Fruit fly (Drosophila melanogaster): ENCODE results near the gene Eig71Ej.

DNA sequence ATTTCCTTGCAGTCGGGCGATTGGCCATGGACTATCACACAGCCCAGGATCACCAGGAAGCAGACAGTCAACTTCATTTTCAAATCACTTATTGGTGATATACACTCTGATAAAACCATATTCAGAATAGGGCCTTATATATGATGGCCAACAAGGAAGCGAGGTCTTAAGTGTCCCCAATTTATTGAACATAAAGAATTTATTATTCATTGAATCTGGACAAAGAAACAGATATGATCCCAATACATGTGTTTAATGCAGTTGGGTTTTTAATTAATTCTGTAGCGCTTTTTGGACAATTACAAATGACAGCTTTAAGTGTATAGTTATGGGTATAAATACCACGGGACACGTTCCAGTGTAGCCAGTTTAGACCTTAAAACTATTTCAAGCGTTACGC lies 1.5 kb downstream of the Eig71Ej start, which contains the start of the genes Eig71Eh and Eig71Ei:
- TF ChIP-seq kay (GFP tag; ENCODE audit: borderline replicate concordance) (no peak), CG11617 (GFP tag; optimal IDR thresholded peaks at IDR 0.05) (no peak), Clk (GFP tag; optimal IDR thresholded peaks at IDR 0.05) (no peak), tj (GFP tag; optimal IDR thresholded peaks at IDR 0.05) (no peak), ovo (GFP tag; optimal IDR thresholded peaks at IDR 0.05) (no peak), CG33017 (tag; optimal IDR thresholded peaks at IDR 0.05) (no peak), CG12768 (GFP tag; optimal IDR thresholded peaks at IDR 0.05) (no peak), cic (GFP tag; optimal IDR thresholded peaks at IDR 0.05) (no peak), Mnt (GFP tag; optimal IDR thresholded peaks at IDR 0.05) (no peak), CG14711 (tag; optimal IDR thresholded peaks at IDR 0.05) (no peak), CG5204 (GFP tag; optimal IDR thresholded peaks at IDR 0.05) (no peak), CG7101 (tag; optimal IDR thresholded peaks at IDR 0.05) (no peak)
